Worm (Caenorhabditis elegans) whole organism, mixed stage, embryonic: Measurements from ENCODE around the gene T02B11.8.
"Not testable (repeated sequence)": the region's sequence is repeated elsewhere in the genome, so short reads cannot be mapped to it uniquely, and the experiment has no call there.

ENCODE experiments used
- M03D4.4 ChIP-seq: sonication (generic microtip); optimal IDR thresholded peaks from 2 replicates; lab custom pipeline; 2017; ENCODE audit warnings: mild to moderate bottlenecking, missing genetic modification characterization, missing compliant biosample characterization
- bed-3 ChIP-seq: fragments of 200-800 bp; sonication (Bioruptor generic); optimal IDR thresholded peaks from 3 replicates; lab custom pipeline; 2018; ENCODE audit warnings: mild to moderate bottlenecking, missing genetic modification characterization, moderate library complexity, missing compliant biosample characterization
- ceh-39 ChIP-seq: fragments of 150-350 bp; optimal IDR thresholded peaks from 2 replicates; lab custom pipeline; 2014; ENCODE audit warnings: missing biosample characterization, missing genetic modification characterization
- ceh-43 ChIP-seq: fragments of 200-800 bp; sonication (Bioruptor generic); optimal IDR thresholded peaks from 2 replicates; lab custom pipeline; 2018; ENCODE audit warnings: mild to moderate bottlenecking, missing genetic modification characterization, moderate library complexity, missing compliant biosample characterization
- ceh-83 ChIP-seq: fragments of 200-800 bp; sonication (Bioruptor generic); optimal IDR thresholded peaks from 2 replicates; lab custom pipeline; 2018; ENCODE audit warnings: mild to moderate bottlenecking, missing genetic modification characterization, missing compliant biosample characterization
- ces-1 ChIP-seq: fragments of 150-350 bp; optimal IDR thresholded peaks from 2 replicates; lab custom pipeline; 2014; ENCODE audit warnings: missing biosample characterization, missing genetic modification reagents, missing genetic modification characterization
- cnd-1 ChIP-seq: fragments of 200-800 bp; sonication (Bioruptor generic); optimal IDR thresholded peaks from 2 replicates; lab custom pipeline; 2018; ENCODE audit warnings: mild to moderate bottlenecking, missing genetic modification characterization, missing compliant biosample characterization
- drap-1 ChIP-seq: fragments of 200-800 bp; sonication (Bioruptor generic); optimal IDR thresholded peaks from 3 replicates; lab custom pipeline; 2018; ENCODE audit warnings: mild to moderate bottlenecking, missing genetic modification characterization, missing compliant biosample characterization
- elt-1 ChIP-seq: sonication (generic microtip); optimal IDR thresholded peaks from 2 replicates; lab custom pipeline; 2017; ENCODE audit warnings: missing genetic modification characterization, mild to moderate bottlenecking, missing compliant biosample characterization, antibody characterized with exemption, moderate library complexity, borderline replicate concordance; ENCODE audit not compliant: insufficient read depth
- elt-3 ChIP-seq: fragments of 150-350 bp; optimal IDR thresholded peaks from 2 replicates; lab custom pipeline; 2014; ENCODE audit warnings: missing biosample characterization, missing genetic modification characterization
- flh-1 ChIP-seq: fragments of 200-800 bp; sonication (Bioruptor generic); optimal IDR thresholded peaks from 2 replicates; lab custom pipeline; 2018; ENCODE audit warnings: mild to moderate bottlenecking, missing genetic modification characterization, moderate library complexity, missing compliant biosample characterization
- ham-2 ChIP-seq: fragments of 200-800 bp; sonication (Bioruptor generic); optimal IDR thresholded peaks from 2 replicates; lab custom pipeline; 2018; ENCODE audit warnings: mild to moderate bottlenecking, missing genetic modification characterization, missing compliant biosample characterization
- hlh-1 ChIP-seq: fragments of 150-350 bp; optimal IDR thresholded peaks from 2 replicates; lab custom pipeline; 2014; ENCODE audit warnings: missing biosample characterization, missing genetic modification reagents, missing genetic modification characterization
- lin-13 ChIP-seq: fragments of 150-350 bp; optimal IDR thresholded peaks from 2 replicates; lab custom pipeline; 2014; ENCODE audit warnings: missing biosample characterization, missing genetic modification characterization
- lsy-2 ChIP-seq: fragments of 150-350 bp; optimal IDR thresholded peaks from 2 replicates; lab custom pipeline; 2014; ENCODE audit warnings: missing biosample characterization, missing genetic modification characterization
- mab-5 ChIP-seq: fragments of 150-350 bp; optimal IDR thresholded peaks from 2 replicates; lab custom pipeline; 2014; ENCODE audit warnings: missing biosample characterization, missing genetic modification characterization
- mep-1 ChIP-seq: fragments of 150-350 bp; optimal IDR thresholded peaks from 2 replicates; lab custom pipeline; 2017; ENCODE audit warnings: missing biosample characterization, missing genetic modification reagents, missing genetic modification characterization, inconsistent platforms
- mls-2 ChIP-seq: sonication (generic microtip); optimal IDR thresholded peaks from 2 replicates; lab custom pipeline; 2016; ENCODE audit warnings: mild to moderate bottlenecking, missing genetic modification characterization, moderate library complexity, missing compliant biosample characterization
- nhr-12 ChIP-seq: fragments of 150-350 bp; optimal IDR thresholded peaks from 2 replicates; lab custom pipeline; 2014; ENCODE audit warnings: missing biosample characterization, missing genetic modification characterization
- nhr-237 ChIP-seq: fragments of 150-350 bp; optimal IDR thresholded peaks from 2 replicates; lab custom pipeline; 2014; ENCODE audit warnings: missing biosample characterization, missing genetic modification characterization
- nhr-28 ChIP-seq: fragments of 150-350 bp; optimal IDR thresholded peaks from 2 replicates; lab custom pipeline; 2014; ENCODE audit warnings: missing biosample characterization, missing genetic modification characterization
- nhr-76 ChIP-seq: sonication (generic microtip); optimal IDR thresholded peaks from 2 replicates; lab custom pipeline; 2017; ENCODE audit warnings: missing biosample characterization, missing genetic modification characterization
- pha-4 ChIP-seq: fragments of 150-350 bp; optimal IDR thresholded peaks from 2 replicates; lab custom pipeline; 2018; ENCODE audit warnings: missing biosample characterization, missing genetic modification reagents, missing genetic modification characterization
- sem-2 ChIP-seq: fragments of 200-800 bp; sonication (Bioruptor generic); optimal IDR thresholded peaks from 2 replicates; lab custom pipeline; 2018; ENCODE audit warnings: mild to moderate bottlenecking, missing genetic modification characterization, missing compliant biosample characterization
- snpc-4 ChIP-seq: fragments of 150-350 bp; optimal IDR thresholded peaks from 2 replicates; lab custom pipeline; 2014; ENCODE audit warnings: missing biosample characterization, missing genetic modification characterization
- sptf-1 ChIP-seq: sonication (generic microtip); optimal IDR thresholded peaks from 2 replicates; lab custom pipeline; 2017; ENCODE audit warnings: mild to moderate bottlenecking, missing genetic modification characterization, moderate library complexity, missing compliant biosample characterization
- tbx-8 ChIP-seq: fragments of 200-800 bp; sonication (Bioruptor generic); optimal IDR thresholded peaks from 2 replicates; lab custom pipeline; 2018; ENCODE audit warnings: mild to moderate bottlenecking, missing genetic modification characterization, moderate library complexity, missing compliant biosample characterization
- unc-62 ChIP-seq: fragments of 150-350 bp; optimal IDR thresholded peaks from 2 replicates; lab custom pipeline; 2014; ENCODE audit warnings: missing biosample characterization, missing genetic modification reagents, missing genetic modification characterization
- zip-8 ChIP-seq: fragments of 150-350 bp; optimal IDR thresholded peaks from 2 replicates; lab custom pipeline; 2014; ENCODE audit warnings: missing biosample characterization, missing genetic modification characterization
- ztf-11 ChIP-seq: fragments of 150-350 bp; optimal IDR thresholded peaks from 2 replicates; lab custom pipeline; 2014; ENCODE audit warnings: missing biosample characterization, missing genetic modification characterization

T02B11.8 gene

ce11 chrV:893437-894018 is 15.1 kb upstream of the T02B11.8 start, which contains the start of the genes srlf-23 and srlf-20:
TSS of gene srlf-23 (minus strand) at chrV:893537.
TSS of gene srlf-20 (plus strand) at chrV:893968.
- TF ChIP-seq hlh-1 (tag; lab: Kevin White, UChicago) (no peak), lin-13 (no peak), tbx-8 (GFP tag; lab: Kevin White, UChicago) (no peak), pha-4 (tag; lab: Kevin White, UChicago) (no peak), elt-1 (no peak), zip-8 (no peak), ceh-39 (tag; lab: Kevin White, UChicago) (no peak), unc-62 (no peak), M03D4.4 (tag; lab: Kevin White, UChicago) (no peak)
- TF ChIP-seq, all 35 proteins: peak for 0

ce11 chrV:890835-891234 is 12.4 kb upstream of the T02B11.8 start, which contains the start of gene srlf-22:
TSS of gene srlf-22 (plus strand) at chrV:891135.
- not testable (repeated sequence) for TF ChIP-seq tbx-8 (GFP tag; lab: Kevin White, UChicago); mep-1; mab-5
- TF ChIP-seq, all 35 proteins: peak for 0; not testable (repeated sequence) for 35

ce11 chrV:890423-890822 is 12.0 kb upstream of the T02B11.8 start, which contains the start of gene srlf-21:
TSS of gene srlf-21 (minus strand) at chrV:890523.
- no peak for TF ChIP-seq M03D4.4 (tag; lab: Kevin White, UChicago)
- no peak for TF ChIP-seq zip-8
- TF ChIP-seq sptf-1 (tag; lab: Kevin White, UChicago), result no peak
- TF ChIP-seq ceh-39 (tag; lab: Kevin White, UChicago), result no peak
- TF ChIP-seq nhr-76 (tag; lab: Kevin White, UChicago), result no peak
- TF ChIP-seq unc-62, result no peak
- no peak for TF ChIP-seq ces-1 (GFP tag; lab: Kevin White, UChicago)
- TF ChIP-seq nhr-12 (tag; lab: Kevin White, UChicago), result no peak
- no peak for TF ChIP-seq nhr-28 (tag; lab: Kevin White, UChicago)
- no peak for TF ChIP-seq nhr-237
- no peak for TF ChIP-seq tbx-8 (GFP tag; lab: Kevin White, UChicago)
- TF ChIP-seq, all 35 proteins: peak for 0

DNA sequence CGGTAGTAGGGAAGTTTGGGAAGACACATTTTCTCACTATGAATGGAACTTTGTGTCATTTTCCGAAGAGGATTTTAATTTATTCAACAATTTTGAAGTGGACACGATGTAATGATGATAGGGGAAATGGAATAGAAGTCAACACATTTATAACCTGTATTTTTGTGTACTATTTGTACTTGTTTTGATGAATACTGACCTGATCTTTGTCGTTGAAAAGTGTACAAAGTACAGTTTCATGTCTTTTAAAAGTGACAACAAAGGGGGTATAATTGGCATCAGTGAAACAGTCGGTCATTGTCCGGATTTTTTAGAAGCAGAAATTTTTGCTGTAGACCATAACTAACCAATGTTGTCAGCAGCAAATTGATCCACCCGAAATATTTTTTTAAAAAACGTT is 10.7 kb upstream of the T02B11.8 start, which contains the start of gene T02B11.6:
Gene T02B11.6 (minus strand): TSS at position 101 of the 400 bp plus-strand sequence.
- TF ChIP-seq elt-1 (no peak), nhr-237 (no peak), ceh-43 (GFP tag; lab: Kevin White, UChicago) (no peak), bed-3 (GFP tag; lab: Kevin White, UChicago) (no peak), snpc-4 (no peak), ztf-11 (tag; lab: Kevin White, UChicago) (no peak)

DNA sequence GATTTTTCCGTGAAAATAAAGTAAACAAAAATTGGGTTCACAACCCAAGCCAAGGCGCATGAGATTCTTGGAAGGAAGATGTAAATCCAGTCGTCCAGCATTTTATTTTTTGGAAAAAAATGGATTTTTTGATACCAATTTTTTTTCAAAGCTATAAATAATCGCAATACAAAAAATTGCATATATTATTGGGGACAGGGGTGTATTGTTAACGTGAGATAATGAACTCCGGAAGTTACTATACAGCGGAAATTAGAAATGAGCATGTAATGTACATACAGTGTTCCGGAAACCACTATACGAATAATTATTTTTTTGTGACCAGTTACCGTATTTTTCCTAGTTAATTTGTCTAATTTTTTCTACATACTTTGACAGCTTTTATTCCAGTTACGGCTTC is 5.9 kb upstream of the T02B11.8 start, which contains the start of gene srj-38:
Gene srj-38 (minus strand): TSS at position 101 of the 400 bp plus-strand sequence.
- TF ChIP-seq nhr-237, result no peak
- no peak for TF ChIP-seq ces-1 (GFP tag; lab: Kevin White, UChicago)
- no peak for TF ChIP-seq snpc-4
- no peak for TF ChIP-seq ceh-83 (GFP tag; lab: Kevin White, UChicago)
- TF ChIP-seq drap-1 (GFP tag; lab: Kevin White, UChicago), result no peak
- no peak for TF ChIP-seq ztf-11 (tag; lab: Kevin White, UChicago)
- TF ChIP-seq tbx-8 (GFP tag; lab: Kevin White, UChicago), result no peak
- TF ChIP-seq elt-3 (tag; lab: Kevin White, UChicago), result no peak
- TF ChIP-seq lin-13, result no peak
- TF ChIP-seq elt-1, result no peak
- no peak for TF ChIP-seq sem-2
- no peak for TF ChIP-seq mep-1
- no peak for TF ChIP-seq nhr-28 (tag; lab: Kevin White, UChicago)

DNA sequence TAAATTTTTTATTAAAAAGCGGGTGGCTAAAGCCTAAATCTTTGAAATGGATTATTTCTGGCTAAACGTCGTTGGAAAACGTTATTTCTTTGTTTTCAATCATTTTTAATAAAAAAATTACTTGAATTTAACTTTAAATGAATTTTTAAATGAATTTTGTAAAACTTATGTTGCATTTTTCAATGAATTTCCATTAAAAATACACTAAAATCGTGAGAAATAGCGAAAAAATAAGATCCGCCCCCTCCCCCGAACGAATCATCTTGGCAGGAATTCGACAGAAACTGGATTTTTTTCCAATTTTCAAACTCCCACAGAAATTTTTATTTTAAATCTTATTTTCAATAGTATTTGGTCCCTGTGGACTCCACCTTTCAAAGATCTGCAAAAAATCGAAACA is 704 bp upstream of the T02B11.8 start, which contains the start of gene srg-53:
Gene srg-53 (plus strand): TSS at position 301 of the 400 bp plus-strand sequence.
- no peak for TF ChIP-seq ham-2 (GFP tag; lab: Kevin White, UChicago)
- TF ChIP-seq drap-1 (GFP tag; lab: Kevin White, UChicago), result no peak
- TF ChIP-seq nhr-12 (tag; lab: Kevin White, UChicago), result no peak
- TF ChIP-seq lsy-2, result no peak
- TF ChIP-seq hlh-1 (tag; lab: Kevin White, UChicago), result no peak
- TF ChIP-seq tbx-8 (GFP tag; lab: Kevin White, UChicago), result no peak
- TF ChIP-seq unc-62, result no peak
- no peak for TF ChIP-seq mls-2 (tag; lab: Kevin White, UChicago)
- TF ChIP-seq elt-1, result no peak
- TF ChIP-seq flh-1, result no peak
- no peak for TF ChIP-seq cnd-1 (tag; lab: Kevin White, UChicago)
- no peak for TF ChIP-seq zip-8
- no peak for TF ChIP-seq ztf-11 (tag; lab: Kevin White, UChicago)
